Fruit fly (Drosophila melanogaster) S2 (cell line): ENCODE measurements around the gene CG34408.

Experiments used
- CG8478 ChIP-seq: fragments of >200 bp; optimal IDR thresholded peaks from 2 replicates; lab custom pipeline; 2018
- CTCF ChIP-seq, 2 experiments: fragments of >200 bp; optimal IDR thresholded peaks; 2 replicates each; lab custom pipeline; 2018

Gene CG34408

DNA sequence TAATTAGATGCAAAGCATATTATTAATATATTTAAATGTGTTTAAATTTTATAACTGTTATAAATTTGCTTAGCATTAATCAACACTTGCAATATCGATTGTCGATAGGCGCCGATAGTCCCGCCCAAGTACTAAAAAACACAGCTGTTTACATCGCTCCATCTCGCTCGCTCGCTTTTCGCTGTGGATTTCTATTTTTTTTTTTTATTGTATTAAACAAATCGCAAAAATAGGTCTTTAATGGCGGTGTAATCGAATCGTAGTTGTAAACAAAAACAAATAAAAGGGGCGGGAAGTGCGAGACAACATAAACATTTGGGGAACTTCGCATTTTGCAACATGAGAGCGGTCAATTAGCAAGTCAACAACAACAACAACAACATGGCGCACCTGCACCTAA is at the start of gene CG34408:
CG34408 (plus strand) TSS at position 156 of the 400 bp plus-strand sequence.
- TF ChIP-seq CTCF (optimal IDR thresholded peaks at IDR 0.05; lab: Kevin White, UChicago): no peak
- no peak for TF ChIP-seq CG8478 (lab: Kevin White, UChicago)

- no peak for TF ChIP-seq CTCF (optimal IDR thresholded peaks at IDR 0.05; lab: Kevin White, UChicago)
- TF ChIP-seq CG8478 (lab: Kevin White, UChicago): no peak
These were observed 37.0 kb upstream of the CG34408 start for dm6 chrX:10182867-10183266.

DNA sequence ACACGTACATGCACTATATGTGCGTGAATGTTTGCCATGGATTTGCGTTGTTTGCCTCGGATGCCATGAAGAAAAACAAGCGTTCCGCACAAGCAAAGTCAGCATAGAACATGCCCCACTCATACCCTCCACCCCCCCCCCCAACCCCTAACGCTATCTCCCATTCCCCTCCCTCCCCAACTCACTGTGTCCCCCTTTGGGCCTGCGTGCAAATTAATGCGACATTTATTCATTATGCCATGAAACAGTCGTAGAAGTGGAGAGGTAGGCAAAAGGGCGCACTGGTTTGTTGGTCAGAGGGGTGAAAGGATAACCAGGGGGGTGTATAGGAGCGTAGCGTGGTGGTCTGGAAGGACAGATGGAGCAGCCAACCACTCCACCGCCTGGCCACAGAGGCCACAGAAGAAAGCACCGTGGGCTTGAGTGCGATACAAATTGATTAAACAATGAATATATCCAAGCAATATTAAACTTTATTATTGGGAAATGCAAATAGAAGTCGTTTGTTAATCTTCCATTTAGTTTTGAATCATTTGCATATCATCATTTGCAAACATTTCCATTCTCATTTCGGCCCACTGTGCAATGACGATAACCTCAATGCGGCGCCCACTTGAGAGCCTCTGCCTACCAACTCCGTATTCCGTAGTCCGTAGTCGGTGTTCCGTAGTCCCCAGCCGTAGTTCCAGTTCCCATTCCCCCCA is 35.4 kb upstream of the CG34408 start:
- no peak for TF ChIP-seq CG8478 (lab: Kevin White, UChicago)
- no peak for TF ChIP-seq CTCF (optimal IDR thresholded peaks at IDR 0.05; lab: Kevin White, UChicago)

DNA sequence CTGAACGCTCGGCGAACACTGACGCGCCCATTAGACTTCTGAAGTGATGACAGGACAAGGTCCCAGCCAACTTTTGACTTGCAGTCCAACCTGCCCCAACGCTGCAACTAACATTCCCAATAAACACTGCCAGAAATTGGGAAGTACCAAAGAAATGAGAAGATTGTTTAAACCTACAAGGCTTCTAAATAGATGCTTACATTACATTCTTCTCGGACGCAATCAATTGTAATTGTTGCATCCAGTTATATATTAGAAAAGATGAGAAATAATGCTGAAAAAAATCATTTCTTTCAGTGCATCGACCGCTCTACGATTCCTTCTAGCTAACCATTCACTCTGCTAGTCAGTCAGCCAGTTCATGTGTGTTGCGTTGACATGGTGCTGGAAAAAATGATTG is 17.3 kb upstream of the CG34408 start:
- TF ChIP-seq CG8478 (lab: Kevin White, UChicago) (no peak), CTCF (optimal IDR thresholded peaks at IDR 0.05; lab: Kevin White, UChicago) (no peak)

DNA sequence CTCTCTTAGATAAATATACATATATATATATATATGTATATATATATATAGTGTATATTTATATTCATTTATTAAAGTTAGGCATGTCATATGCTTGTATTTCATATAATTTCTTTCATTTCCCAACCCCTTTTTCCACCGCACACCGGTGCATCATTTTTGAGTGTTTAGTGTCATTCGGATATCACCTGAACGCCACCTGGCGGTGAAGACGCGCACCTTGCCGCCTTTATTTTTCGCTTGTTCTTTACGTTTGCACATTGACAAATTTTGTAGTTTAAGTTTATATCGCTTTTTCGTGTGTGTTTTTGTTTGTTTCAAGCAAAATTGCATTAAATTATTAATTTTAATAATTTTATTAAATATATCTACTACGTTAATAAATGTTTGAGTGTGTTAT is 13.8 kb upstream of the CG34408 start:
- TF ChIP-seq CTCF (optimal IDR thresholded peaks at IDR 0.05; lab: Kevin White, UChicago) (peak; percentile 57 to 79), CG8478 (lab: Kevin White, UChicago) (no peak)

dm6 chrX:10209556-10210164 is 10.2 kb upstream of the CG34408 start:
- TF ChIP-seq CTCF (optimal IDR thresholded peaks at IDR 0.05; lab: Kevin White, UChicago) (no peak), CG8478 (lab: Kevin White, UChicago) (no peak)

DNA sequence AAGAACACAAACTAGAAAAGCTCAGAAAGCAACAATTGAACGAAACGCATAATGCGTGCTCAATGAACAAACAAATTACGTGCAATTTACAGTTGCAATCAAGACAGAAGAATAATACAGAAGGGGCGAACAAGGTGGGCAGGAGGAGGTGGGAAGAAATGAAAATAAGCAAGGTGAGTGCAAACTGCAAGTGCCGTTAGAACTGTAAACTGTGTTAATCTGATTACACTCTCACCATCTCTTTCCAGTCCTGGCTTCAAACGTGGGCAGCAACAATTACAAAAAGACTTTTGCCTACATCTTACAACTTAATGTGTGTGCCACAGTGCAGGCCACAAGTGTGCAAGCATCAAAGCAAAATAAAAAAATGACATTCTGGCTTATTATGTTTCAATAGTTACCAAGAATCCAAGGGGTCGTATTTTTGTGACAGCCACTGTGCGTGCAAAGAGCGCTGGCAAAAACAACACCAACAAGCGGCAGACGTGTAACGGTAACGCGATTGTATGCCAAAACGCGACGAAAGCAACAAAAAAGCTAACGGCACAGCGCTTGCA is 9.5 kb upstream of the CG34408 start:
- no peak for TF ChIP-seq CTCF (optimal IDR thresholded peaks at IDR 0.05; lab: Kevin White, UChicago)
- TF ChIP-seq CG8478 (lab: Kevin White, UChicago): no peak

dm6 chrX:10211128-10211914 is 8.6 kb upstream of the CG34408 start:
- TF ChIP-seq CG8478 (lab: Kevin White, UChicago): no peak
- TF ChIP-seq CTCF (optimal IDR thresholded peaks at IDR 0.05; lab: Kevin White, UChicago): no peak

dm6 chrX:10212118-10212517 is 7.8 kb upstream of the CG34408 start, which contains the start of gene Ypel:
Gene Ypel (minus strand): TSS chrX:10212374.
- TF ChIP-seq CG8478 (lab: Kevin White, UChicago) (no peak), CTCF (optimal IDR thresholded peaks at IDR 0.05; lab: Kevin White, UChicago) (no peak)

- TF ChIP-seq CG8478 (lab: Kevin White, UChicago): no peak
- TF ChIP-seq CTCF (optimal IDR thresholded peaks at IDR 0.05; lab: Kevin White, UChicago): no peak
These were observed 7.1 kb upstream of the CG34408 start, which contains the start of gene ATPsyndelta for dm6 chrX:10212687-10213329. Gene ATPsyndelta (plus strand): TSS chrX:10212970.

dm6 chrX:10216634-10217239 is 3.2 kb upstream of the CG34408 start, which contains the start of gene CG2962:
Gene CG2962 (minus strand): TSS chrX:10216642.
- TF ChIP-seq CG8478 (lab: Kevin White, UChicago): no peak
- TF ChIP-seq CTCF (optimal IDR thresholded peaks at IDR 0.05; lab: Kevin White, UChicago): no peak

- TF ChIP-seq CTCF (optimal IDR thresholded peaks at IDR 0.05; lab: Kevin White, UChicago) (no peak), CG8478 (lab: Kevin White, UChicago) (no peak)
These were observed 871 bp upstream of the CG34408 start, which contains the start of gene CG15308 for dm6 chrX:10219039-10219438. Gene CG15308 (minus strand): TSS chrX:10219139.

- TF ChIP-seq CG8478 (lab: Kevin White, UChicago) (no peak), CTCF (optimal IDR thresholded peaks at IDR 0.05; lab: Kevin White, UChicago) (no peak)
These were observed 12.6 kb downstream of the CG34408 start for dm6 chrX:10232497-10232896.

DNA sequence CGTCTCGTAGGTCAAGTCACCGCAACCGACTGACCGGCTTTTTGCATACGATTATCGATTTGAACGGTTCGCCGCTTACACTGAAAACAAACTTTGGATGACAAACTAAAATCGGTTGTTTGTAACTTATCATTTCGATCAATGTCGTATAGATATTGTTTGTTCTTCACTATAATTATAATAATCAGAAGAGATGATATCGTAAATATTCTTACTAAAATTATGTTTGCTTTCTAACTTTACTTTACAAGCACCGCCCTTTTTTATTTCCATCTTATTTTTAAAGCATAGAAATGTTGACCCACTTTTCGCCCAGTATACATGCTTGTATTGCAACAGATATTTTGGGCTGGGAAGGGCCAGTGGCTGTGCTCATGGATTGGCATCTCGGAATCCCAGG is 13.2 kb downstream of the CG34408 start, which contains the start of gene CG2961:
CG2961 (minus strand) TSS at position 16 of the 400 bp plus-strand sequence.
- TF ChIP-seq CG8478 (lab: Kevin White, UChicago): no peak
- TF ChIP-seq CTCF (optimal IDR thresholded peaks at IDR 0.05; lab: Kevin White, UChicago): no peak
